Worm (Caenorhabditis elegans) whole organism, L4/young adult: ENCODE results near the gene C08B6.11.

ENCODE experiments used
- W03F9.2 ChIP-seq: fragments of 150-350 bp; optimal IDR thresholded peaks from 2 replicates; lab custom pipeline; 2014; ENCODE audit warnings: missing biosample characterization, missing genetic modification characterization
- dao-5 ChIP-seq: sonication (generic microtip); optimal IDR thresholded peaks from 2 replicates; lab custom pipeline; 2016; ENCODE audit warnings: missing genotype, missing genetic modification characterization, moderate library complexity, missing compliant biosample characterization
- him-1 ChIP-seq: sonication (generic microtip); optimal IDR thresholded peaks from 2 replicates; lab custom pipeline; 2016; ENCODE audit warnings: missing genotype, missing genetic modification reagents, missing genetic modification characterization, missing compliant biosample characterization

DNA sequence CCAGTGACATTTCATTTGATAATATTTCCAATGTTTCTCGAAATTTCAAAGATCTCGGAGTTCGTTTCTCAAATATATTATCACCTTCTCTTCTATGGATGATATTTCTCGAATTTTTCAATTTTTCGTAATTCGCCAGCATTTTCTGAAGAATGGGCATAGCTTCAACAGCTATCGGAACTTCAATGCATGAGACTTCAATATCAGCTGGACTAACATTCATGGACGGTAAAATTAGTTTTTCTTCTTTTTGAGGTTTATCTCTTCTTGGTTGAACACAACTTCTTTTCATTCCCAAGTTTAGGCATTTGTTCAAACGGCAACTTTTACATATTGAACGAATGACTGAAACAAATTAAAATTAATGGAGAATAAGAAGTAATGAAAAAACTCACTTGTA lies 26.5 kb upstream of the C08B6.11 start:
- TF ChIP-seq him-1 (tag; lab: Kevin White, UChicago) (no peak), dao-5 (tag; lab: Kevin White, UChicago) (no peak), W03F9.2 (tag; lab: Kevin White, UChicago) (no peak)
